Worm (Caenorhabditis elegans) whole organism, L2 larva: Measurements from ENCODE around the gene F38E11.6.

Experiments
- alr-1 ChIP-seq: fragments of 150-350 bp; optimal IDR thresholded peaks from 2 replicates; lab custom pipeline; 2014; ENCODE audit warnings: missing biosample characterization, missing genetic modification characterization
- nhr-77 ChIP-seq: fragments of 150-350 bp; optimal IDR thresholded peaks from 2 replicates; lab custom pipeline; 2014; ENCODE audit warnings: missing biosample characterization, missing genetic modification characterization

DNA sequence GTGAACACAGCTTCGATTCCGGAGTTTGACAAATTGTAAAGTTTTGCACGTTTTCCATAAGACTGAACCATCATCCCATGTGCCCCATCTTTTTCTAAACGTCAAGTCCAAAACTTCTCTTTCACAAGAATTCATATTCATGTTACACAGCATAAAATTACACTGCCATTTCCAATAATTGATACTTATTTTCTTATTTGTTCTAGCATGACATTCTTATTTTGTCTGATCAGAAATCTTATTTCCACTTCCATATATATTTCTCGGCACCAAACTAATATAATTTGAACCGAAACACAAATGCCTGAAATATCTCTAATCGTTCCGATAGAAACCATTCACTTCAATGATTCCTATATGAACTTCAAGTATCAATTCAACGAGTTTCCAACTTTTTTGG, 18.7 kb upstream of the F38E11.6 start, which contains the start of gene sru-2:
- TF ChIP-seq nhr-77 (tag; lab: Kevin White, UChicago) (no peak), alr-1 (tag; lab: Kevin White, UChicago) (no peak)
